Worm (Caenorhabditis elegans): ENCODE results near the gene lido-2.

DNA sequence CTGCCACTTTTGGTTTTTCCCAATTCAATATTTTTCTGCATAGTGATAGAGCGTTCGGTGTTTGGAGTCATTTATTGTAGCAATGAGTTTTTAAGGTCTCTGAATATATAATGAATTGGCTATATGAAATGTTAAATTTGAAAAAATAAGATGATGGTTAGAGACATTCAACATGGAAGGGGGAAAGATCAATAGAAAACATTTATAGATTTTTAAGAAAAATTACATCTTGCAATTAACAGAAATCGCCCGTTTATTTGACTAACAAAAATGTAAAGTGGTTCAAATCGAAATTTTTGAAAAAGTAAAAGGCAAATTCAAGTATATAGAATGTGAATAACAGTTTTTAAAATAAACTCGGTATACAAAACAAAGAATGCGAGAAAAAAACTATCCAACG, 10.0 kb upstream of the lido-2 start, which contains the start of gene lido-5:
- TF ChIP-seq pha-4 (tag; optimal IDR thresholded peaks at IDR 0.05) (no peak), Y67H2A.10 (GFP tag; conservative IDR thresholded peaks at IDR 0.05) (no peak), lin-26 (GFP tag; IDR thresholded peaks at IDR 0.05) (no peak), repo-1 (tag; optimal IDR thresholded peaks at IDR 0.05) (no peak), madf-8 (GFP tag; conservative IDR thresholded peaks at IDR 0.05) (no peak), unc-62 (GFP tag; optimal IDR thresholded peaks at IDR 0.05) (no peak), nhr-90 (tag; optimal IDR thresholded peaks at IDR 0.05) (no peak)

All from whole organism, young adult.